2 worm cellular contexts compared by ENCODE assay signal in genomic region chrII:10766773-10767172, ce11.
A peak's percentile ranks its signal among the peaks of the same experiment; 100 is the strongest.
TF ChIP-seq lines count a peak whose summit lies in the region.

No protein-coding gene starts in this region.

TF ChIP-seq in whole organism, late embryonic, 69 proteins besides CTCF, POLR2A, EP300 and RAD21:
- no peak for TF ChIP-seq fkh-10 (GFP tag; optimal IDR thresholded peaks at IDR 0.05; lab: Kevin White, UChicago)
- TF ChIP-seq unc-42 (tag; optimal IDR thresholded peaks at IDR 0.05; lab: Kevin White, UChicago): peak; percentile 55

TF ChIP-seq in whole organism, mixed stage, embryonic, 35 proteins besides CTCF, POLR2A, EP300 and RAD21:
- no peak for TF ChIP-seq nhr-28 (tag; optimal IDR thresholded peaks at IDR 0.05; lab: Kevin White, UChicago)
- TF ChIP-seq unc-120 (tag; optimal IDR thresholded peaks at IDR 0.05; lab: Kevin White, UChicago; ENCODE audit: poor library complexity, severe bottlenecking): no peak
- peak; percentile 79 for TF ChIP-seq ces-1 (GFP tag; optimal IDR thresholded peaks at IDR 0.05; lab: Kevin White, UChicago)
